Fruit fly (Drosophila melanogaster) whole organism, embryonic: Measurements from ENCODE around the gene CycE.

Source experiments
- CG10209 ChIP-seq: fragments of 200-800 bp; sonication (Bioruptor generic); optimal IDR thresholded peaks from 3 replicates; lab custom pipeline; 2017; ENCODE audit warnings: missing biosample characterization, mild to moderate bottlenecking, missing genetic modification characterization, missing genetic modification reagents
- CG2120 ChIP-seq: fragments of 200-800 bp; sonication (Bioruptor generic); optimal IDR thresholded peaks from 3 replicates; lab custom pipeline; 2016; ENCODE audit warnings: missing biosample characterization, missing genetic modification characterization
- CG30403 ChIP-seq: fragments of 200-800 bp; sonication (Bioruptor generic); optimal IDR thresholded peaks from 3 replicates; lab custom pipeline; 2016; ENCODE audit warnings: missing biosample characterization, missing genetic modification characterization
- CG6813 ChIP-seq: fragments of 200-800 bp; sonication (Bioruptor generic); optimal IDR thresholded peaks from 2 replicates; lab custom pipeline; 2017; ENCODE audit warnings: missing biosample characterization, missing genetic modification characterization, mild to moderate bottlenecking, moderate library complexity, missing genetic modification reagents
- CG9215 ChIP-seq: fragments of 200-800 bp; sonication (Bioruptor generic); IDR thresholded peaks from 2 replicates; pipeline ENCODE4 v1.3.6; 2022; ENCODE audit warnings: missing biosample characterization, missing genetic modification characterization
- Hsf ChIP-seq: fragments of 200-800 bp; sonication (Bioruptor generic); optimal IDR thresholded peaks from 3 replicates; lab custom pipeline; 2016; ENCODE audit warnings: missing biosample characterization, missing genetic modification characterization
- fd96Cb ChIP-seq: fragments of 200-800 bp; sonication (Bioruptor generic); optimal IDR thresholded peaks from 2 replicates; lab custom pipeline; 2018; ENCODE audit warnings: missing biosample characterization, mild to moderate bottlenecking, missing genetic modification characterization, moderate library complexity
- h ChIP-seq: fragments of >200 bp; optimal IDR thresholded peaks from 2 replicates; lab custom pipeline; 2017
- ind ChIP-seq: fragments of 200-800 bp; sonication (Bioruptor generic); optimal IDR thresholded peaks from 3 replicates; lab custom pipeline; 2016; ENCODE audit warnings: missing biosample characterization, missing genetic modification characterization

dm6 chr2L:15735918-15736317 is 12.0 kb downstream of the CycE start:
- no peak for TF ChIP-seq CG2120 (GFP tag; lab: Kevin White, UChicago)
- no peak for TF ChIP-seq CG10209 (GFP tag; lab: Kevin White, UChicago)
- no peak for TF ChIP-seq ind (GFP tag; lab: Kevin White, UChicago)
- TF ChIP-seq fd96Cb: no peak
- TF ChIP-seq CG6813: no peak
- no peak for TF ChIP-seq CG9215 (GFP tag; lab: Robert Waterston, UW)
- no peak for TF ChIP-seq Hsf (GFP tag; lab: Kevin White, UChicago)
- no peak for TF ChIP-seq CG30403 (GFP tag; lab: Kevin White, UChicago)
- no peak for TF ChIP-seq h (lab: Kevin White, UChicago)
